Worm (Caenorhabditis elegans) whole organism, L4/young adult: ENCODE measurements around the gene Y69H2.3.

ENCODE experiments used
- W03F9.2 ChIP-seq: fragments of 150-350 bp; optimal IDR thresholded peaks from 2 replicates; lab custom pipeline; 2014; ENCODE audit warnings: missing biosample characterization, missing genetic modification characterization
- dao-5 ChIP-seq: sonication (generic microtip); optimal IDR thresholded peaks from 2 replicates; lab custom pipeline; 2016; ENCODE audit warnings: missing genotype, missing genetic modification characterization, moderate library complexity, missing compliant biosample characterization
- him-1 ChIP-seq: sonication (generic microtip); optimal IDR thresholded peaks from 2 replicates; lab custom pipeline; 2016; ENCODE audit warnings: missing genotype, missing genetic modification reagents, missing genetic modification characterization, missing compliant biosample characterization

The Y69H2.3 gene

DNA sequence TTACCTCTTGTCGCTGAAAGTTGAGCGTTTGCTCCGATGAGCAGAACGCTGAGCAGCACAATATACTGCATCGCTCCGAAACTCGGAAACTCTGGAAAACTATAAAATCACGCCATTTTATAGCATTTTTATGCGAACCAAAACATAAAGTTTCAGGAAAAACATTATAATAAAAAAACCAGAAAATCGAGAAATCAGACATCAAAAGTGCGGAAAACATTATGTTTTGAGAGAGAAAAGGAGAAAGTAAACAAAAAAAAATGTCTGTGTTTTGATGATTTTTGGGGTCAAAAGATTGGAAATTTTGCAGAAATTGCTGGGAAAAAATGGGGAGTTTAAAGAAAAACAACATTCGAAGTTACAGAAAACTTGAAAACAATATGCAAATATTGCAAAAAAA, at the start of gene Y69H2.3:
Y69H2.3 (minus strand) TSS at position 101 of the 400 bp plus-strand sequence.
- TF ChIP-seq dao-5 (tag; lab: Kevin White, UChicago): no peak
- no peak for TF ChIP-seq W03F9.2
- TF ChIP-seq him-1: no peak

DNA sequence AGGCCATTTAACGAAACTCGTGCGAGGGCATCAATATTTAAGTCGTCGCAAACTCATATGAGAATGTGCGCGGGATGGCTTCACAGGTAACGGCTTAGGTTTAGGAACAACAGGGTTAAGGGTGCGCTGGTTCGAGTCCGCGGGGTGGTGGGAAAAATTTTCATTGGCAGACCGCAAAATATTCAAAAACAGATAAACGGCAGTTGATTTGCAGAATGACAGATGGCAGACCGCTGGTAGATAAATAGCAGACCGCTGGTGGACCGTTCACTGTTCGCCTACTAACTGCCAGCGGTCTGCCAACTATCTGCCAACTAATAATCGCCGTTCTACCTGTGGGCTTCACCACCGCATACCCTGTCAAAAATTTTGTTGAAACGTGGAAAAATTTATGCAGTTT, 48.2 kb upstream of the Y69H2.3 start:
- no peak for TF ChIP-seq W03F9.2
- no peak for TF ChIP-seq dao-5 (tag; lab: Kevin White, UChicago)
- no peak for TF ChIP-seq him-1

DNA sequence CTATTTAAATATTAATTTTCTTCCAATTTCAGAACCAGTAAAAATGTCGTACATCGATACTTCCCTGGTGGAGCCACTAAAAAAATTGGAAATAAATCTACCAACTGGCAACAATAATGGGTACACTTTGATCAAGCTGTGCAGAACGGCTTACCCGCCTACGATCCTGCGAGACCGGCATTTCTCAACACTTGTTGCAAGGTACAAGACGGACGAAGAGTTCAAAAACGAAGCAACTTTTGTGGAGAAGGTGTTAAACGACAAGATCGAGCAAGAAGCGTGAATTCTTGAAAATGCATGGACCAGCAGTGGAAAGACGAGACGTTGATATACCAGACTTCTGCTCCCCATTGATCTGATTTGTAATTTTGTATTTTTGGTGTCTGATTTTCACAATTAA, 47.4 kb upstream of the Y69H2.3 start:
- no peak for TF ChIP-seq dao-5 (tag; lab: Kevin White, UChicago)
- TF ChIP-seq W03F9.2: no peak
- TF ChIP-seq him-1: no peak

DNA sequence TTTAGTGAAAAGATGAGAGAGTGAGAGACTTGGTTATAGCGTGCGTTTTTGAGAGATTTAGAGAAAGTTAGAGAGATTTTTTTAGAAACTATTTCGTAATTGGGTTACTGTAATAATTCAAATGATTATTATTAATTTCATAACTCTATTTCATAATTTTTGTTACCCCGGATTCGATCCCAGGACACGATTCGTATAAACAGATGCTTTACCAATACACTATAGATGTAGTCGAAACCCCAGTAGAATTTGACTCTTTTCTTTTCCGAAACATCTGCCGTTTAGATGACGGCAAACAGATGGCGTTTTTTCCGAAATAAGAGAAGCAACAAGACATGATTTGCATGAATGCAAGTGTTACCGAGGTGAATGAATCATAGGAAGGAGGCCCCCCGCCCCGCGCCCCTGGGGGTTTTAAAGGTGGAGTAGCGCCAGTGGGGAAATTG, 46.1 kb upstream of the Y69H2.3 start:
- no peak for TF ChIP-seq W03F9.2
- no peak for TF ChIP-seq dao-5 (tag; lab: Kevin White, UChicago)
- no peak for TF ChIP-seq him-1

DNA sequence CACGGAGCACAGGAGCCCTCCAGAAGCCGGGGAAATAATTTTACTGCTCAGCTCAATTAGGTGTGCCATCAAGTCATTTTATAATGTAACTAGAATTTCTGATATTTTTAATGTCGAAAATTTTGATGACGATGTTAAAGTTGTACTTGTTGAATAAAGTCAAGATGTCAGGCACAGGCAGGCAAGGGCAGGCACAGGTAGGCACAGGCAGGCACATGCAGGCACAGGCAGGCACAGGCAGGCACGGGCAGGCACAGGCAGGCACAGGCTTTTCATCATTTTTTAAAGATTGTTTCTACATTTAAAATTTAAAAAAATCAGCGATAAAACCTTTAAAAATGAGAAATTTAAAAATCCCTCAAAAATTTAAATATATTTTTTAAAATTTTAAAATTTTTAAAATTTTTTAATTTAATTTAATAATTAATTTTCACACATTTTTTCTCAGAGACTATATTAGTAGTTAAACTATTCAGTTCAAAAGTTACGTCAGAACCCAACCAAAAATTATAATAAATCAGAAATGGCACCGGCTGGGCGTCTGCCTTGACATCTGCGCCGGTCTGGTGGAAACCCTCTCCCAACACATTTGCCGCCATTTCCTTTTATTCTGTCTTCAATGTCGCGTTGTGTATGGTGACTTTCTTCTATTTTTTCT, 45.4 kb upstream of the Y69H2.3 start, which contains the start of gene Y17D7C.6:
Y17D7C.6 (plus strand) TSS at position 608 of the 658 bp plus-strand sequence.
- TF ChIP-seq dao-5 (tag; lab: Kevin White, UChicago) (no peak), W03F9.2 (no peak), him-1 (no peak)

DNA sequence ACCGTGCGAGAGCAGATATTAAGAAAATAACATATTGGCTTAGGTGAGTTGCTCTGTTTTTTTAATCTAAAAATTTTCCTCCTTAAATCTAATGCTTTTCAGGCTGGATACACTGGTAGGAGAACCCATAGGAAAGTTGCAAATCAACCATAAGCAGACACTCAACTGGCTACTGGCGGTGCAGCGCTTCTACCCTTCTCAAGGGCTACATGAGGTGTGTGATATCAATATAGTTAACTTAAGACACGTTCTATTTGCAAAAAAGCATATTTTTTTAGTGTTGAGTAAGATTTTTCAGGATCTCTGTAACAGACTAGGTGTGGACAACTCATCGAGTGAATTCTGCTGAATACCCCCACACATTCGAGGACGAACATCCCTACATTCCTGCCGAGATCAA, 44.1 kb upstream of the Y69H2.3 start:
- TF ChIP-seq him-1 (no peak), W03F9.2 (no peak), dao-5 (tag; lab: Kevin White, UChicago) (no peak)

DNA sequence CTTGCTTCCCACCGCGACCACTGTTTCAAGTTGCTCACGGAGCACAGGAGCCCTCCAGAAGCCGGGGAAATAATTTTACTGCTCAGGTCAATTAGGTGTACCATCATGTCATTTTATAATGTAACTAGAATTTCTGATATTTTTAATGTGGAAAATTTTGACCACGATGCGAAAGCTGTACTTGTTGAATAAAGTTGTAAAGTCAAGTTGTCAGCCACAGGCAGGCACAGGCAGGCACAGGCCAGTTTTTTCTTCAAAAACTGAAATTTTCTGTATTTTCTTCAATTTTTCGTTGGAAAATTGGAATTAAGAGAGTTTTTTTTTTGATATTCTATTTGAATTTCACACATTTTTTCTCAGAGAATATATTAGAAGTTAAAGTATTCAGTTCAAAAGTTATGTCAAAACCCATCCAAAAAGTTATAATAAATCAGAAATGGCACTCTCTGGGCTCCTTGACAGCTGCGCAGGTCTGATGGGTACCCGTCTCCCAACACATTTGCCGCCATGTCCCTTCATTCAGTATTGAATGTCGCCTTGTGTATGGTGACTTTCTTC, 42.2 kb upstream of the Y69H2.3 start, which contains the start of gene Y17D7C.1:
Y17D7C.1 (plus strand) TSS at position 508 of the 558 bp plus-strand sequence.
- no peak for TF ChIP-seq W03F9.2
- TF ChIP-seq him-1: no peak
- no peak for TF ChIP-seq dao-5 (tag; lab: Kevin White, UChicago)

DNA sequence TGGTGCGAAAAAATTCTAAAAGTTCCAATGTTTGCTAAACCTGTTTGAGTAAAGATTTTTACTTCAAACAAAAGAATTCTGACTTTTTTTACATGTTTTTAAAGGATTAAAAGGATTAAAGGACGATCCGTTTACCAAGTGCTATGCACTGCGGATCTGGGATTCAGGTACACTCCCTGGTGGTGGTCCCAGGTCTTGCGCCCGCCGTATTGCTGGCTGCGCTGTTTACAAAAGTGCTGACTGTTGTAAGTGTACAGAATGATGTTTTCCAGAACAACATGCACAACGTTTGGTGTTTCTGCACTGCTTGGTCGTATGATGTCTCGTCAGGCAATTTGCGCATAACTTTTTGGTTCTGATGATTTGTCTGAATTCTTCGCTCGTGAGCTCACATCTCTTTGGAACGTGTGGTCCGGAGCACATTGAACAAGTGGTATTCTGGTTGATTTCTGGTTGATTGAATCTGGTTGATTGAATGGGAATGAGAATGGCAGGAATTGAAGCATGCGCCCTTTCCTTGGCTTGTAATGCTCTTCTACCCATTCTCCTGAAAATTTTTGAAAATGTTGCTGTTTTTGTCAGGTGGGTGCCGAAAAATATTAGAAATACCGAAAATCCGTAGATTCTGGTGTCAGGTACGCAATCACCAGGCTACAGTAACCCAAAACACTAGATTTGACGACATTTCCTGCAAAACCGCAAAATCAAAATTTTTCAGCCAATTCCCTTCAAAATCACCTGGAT, 41.6 kb upstream of the Y69H2.3 start:
- no peak for TF ChIP-seq dao-5 (tag; lab: Kevin White, UChicago)
- TF ChIP-seq W03F9.2: no peak
- TF ChIP-seq him-1: no peak

DNA sequence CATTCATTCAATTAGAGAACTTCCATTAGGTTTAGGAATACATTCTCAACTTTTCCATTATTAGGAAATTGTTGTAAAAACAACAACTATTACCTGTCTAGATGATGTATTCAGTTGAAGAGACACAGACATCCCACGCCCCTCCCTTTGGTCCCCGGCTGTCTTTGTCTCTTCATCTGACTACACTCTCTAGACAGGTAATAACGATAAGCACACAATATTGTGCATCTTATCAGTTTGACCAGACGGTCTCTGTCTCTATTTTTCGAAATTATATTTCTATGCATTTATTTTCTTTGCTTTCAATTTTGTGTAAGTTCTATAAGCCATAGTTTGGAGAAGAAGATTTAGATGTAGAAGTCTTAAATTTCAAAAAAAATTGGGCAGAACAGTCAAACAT, 37.4 kb upstream of the Y69H2.3 start, which contains the start of gene Y69H2.9:
Y69H2.9 (plus strand) TSS at position 233 of the 400 bp plus-strand sequence.
- no peak for TF ChIP-seq W03F9.2
- no peak for TF ChIP-seq dao-5 (tag; lab: Kevin White, UChicago)
- no peak for TF ChIP-seq him-1

DNA sequence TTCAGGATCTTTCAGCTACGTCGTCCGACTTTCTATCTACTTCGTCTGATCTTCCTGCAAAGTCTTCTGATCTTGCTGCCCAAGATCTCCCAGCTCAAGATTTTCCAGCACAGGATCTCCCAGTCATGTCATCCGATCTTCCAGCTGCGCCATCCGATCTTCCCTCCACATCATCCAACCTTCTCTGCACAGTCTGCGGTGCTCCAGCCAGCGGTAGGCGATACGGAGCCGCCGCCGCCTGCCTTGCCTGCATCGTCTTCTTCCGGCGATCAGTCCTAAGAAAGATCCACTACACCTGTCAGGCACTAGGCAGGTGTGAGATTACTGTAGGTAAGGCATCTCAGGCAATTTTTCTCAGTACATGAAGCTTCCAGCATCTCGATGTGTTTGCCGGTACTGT, 35.4 kb upstream of the Y69H2.3 start, which contains the start of gene nhr-241:
nhr-241 (plus strand) TSS at position 126 of the 400 bp plus-strand sequence.
- TF ChIP-seq dao-5 (tag; lab: Kevin White, UChicago): no peak

DNA sequence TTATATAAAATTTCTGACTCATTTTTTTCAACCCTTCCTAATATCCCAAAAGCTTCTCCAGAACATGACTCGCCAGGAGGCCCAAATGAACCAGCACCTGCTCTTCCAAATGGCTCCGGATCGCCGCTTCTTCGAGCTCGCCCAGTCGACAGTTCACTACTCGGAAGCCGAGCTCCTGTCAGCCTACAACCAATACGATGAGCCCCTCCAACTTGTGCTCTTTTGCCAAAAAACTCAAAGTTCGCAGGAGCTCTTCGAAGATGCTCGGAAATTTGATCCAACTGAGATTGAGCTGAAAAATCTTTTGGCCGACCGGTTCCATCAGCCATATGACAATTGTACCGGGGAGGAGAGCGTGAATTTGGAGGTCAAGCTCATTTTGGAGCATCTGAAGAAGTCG, 31.5 kb upstream of the Y69H2.3 start:
- TF ChIP-seq W03F9.2 (no peak), him-1 (no peak), dao-5 (tag; lab: Kevin White, UChicago) (no peak)

DNA sequence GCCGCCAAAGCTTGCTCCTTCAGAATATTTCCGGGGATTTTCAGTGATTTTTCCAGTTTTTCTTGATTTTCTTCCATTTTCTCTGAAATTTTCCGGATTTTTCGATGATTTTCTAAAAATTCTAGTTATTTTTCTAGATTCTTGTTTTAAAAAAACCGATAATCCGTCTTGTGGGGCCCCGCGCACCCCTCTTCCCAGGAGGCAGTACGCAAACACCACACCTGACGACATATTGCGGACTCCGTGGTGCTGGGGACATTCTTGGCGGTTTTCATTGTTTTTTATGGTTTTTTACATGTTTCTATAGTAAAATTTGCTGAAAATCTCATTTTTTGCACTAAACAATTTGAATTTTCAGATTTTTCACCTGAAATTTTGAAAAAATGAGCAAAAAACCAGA, 25.8 kb upstream of the Y69H2.3 start, which contains the start of the genes ubc-19 and Y69H2.7:
ubc-19 (minus strand) TSS at position 82 of the 400 bp plus-strand sequence.
Y69H2.7 (plus strand) TSS at position 309 of the 400 bp plus-strand sequence.
- TF ChIP-seq W03F9.2: no peak
- no peak for TF ChIP-seq him-1
- no peak for TF ChIP-seq dao-5 (tag; lab: Kevin White, UChicago)

DNA sequence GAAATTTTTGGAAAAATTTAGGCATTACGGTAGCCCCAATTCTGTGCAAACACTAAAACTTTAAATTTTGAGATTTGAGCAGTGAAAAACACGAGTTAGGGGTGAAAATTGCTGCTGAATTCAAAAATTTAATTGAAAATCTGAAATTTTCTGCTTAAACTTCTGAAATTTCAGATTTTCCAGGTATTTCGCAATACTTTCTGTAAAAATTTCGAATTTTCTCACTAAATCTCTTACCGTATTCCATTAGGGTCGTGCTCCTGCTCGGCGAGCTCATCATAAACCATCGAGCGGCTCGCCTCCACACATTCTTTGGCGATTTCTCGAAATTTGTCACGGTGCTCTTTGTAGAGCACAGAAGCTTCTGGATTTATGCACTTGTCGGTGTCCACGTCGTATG, 23.4 kb upstream of the Y69H2.3 start:
- TF ChIP-seq W03F9.2 (no peak), dao-5 (tag; lab: Kevin White, UChicago) (no peak), him-1 (no peak)

DNA sequence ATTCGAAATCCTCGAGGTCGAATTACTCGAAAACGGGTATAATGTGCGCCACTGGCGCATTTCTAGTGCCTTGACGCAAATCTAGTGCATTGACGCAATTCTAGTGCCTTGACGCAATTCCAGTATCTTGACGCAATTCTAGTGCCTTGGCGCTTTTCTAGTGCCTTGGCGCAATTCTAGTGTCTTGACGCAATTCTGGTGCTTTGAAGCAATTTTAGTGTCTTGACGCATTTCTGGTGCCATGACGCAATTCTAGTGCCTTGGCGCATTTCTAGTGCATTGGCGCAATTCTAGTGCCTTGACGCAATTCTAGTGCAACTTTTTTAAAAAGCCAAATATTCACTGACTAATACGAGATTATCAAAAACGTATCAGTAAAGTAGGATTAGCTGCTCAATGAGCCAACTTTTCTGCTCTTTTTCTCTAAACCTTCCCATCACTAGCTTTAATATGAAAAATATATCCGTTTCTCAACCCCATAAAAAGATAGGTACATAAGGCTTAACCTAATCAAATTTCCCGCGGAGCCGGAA, 20.6 kb upstream of the Y69H2.3 start, which contains the start of gene Y69H2.17:
Y69H2.17 (plus strand) TSS at position 483 of the 533 bp plus-strand sequence.
- no peak for TF ChIP-seq him-1
- no peak for TF ChIP-seq dao-5 (tag; lab: Kevin White, UChicago)
- TF ChIP-seq W03F9.2: no peak
